Fruit fly (Drosophila melanogaster): ENCODE data around the gene CG44532.

dm6 chrX:9155134-9155533 is 6.8 kb upstream of the CG44532 start:
- TF ChIP-seq cic (GFP tag; optimal IDR thresholded peaks at IDR 0.05) = no peak
- peak; percentile 39 for TF ChIP-seq Clk (GFP tag; optimal IDR thresholded peaks at IDR 0.05)
- peak; percentile 65 for TF ChIP-seq CG7045 (GFP tag; optimal IDR thresholded peaks at IDR 0.05)
- peak; percentile 45 for TF ChIP-seq CG33017 (tag; optimal IDR thresholded peaks at IDR 0.05)
- TF ChIP-seq Mnt (GFP tag; optimal IDR thresholded peaks at IDR 0.05) = no peak
- TF ChIP-seq bab1 (GFP tag; optimal IDR thresholded peaks at IDR 0.05) = no peak
- peak; percentile 55 for TF ChIP-seq CG7101 (tag; optimal IDR thresholded peaks at IDR 0.05)
- peak; percentile 72 for TF ChIP-seq CG14711 (tag; optimal IDR thresholded peaks at IDR 0.05)

Measured in whole organism, adult.